Fruit fly (Drosophila melanogaster) whole organism, wandering third instar larva: ENCODE results near the gene gzl.

ENCODE experiments used
- Abd-B ChIP-seq: fragments of >200 bp; optimal IDR thresholded peaks from 2 replicates; lab custom pipeline; 2017; ENCODE audit warnings: missing biosample characterization, missing genetic modification characterization
- CG32264 ChIP-seq: fragments of 200-800 bp; sonication (Bioruptor generic); optimal IDR thresholded peaks from 2 replicates; lab custom pipeline; 2016; ENCODE audit warnings: missing biosample characterization, missing genetic modification characterization
- CG9705 ChIP-seq: fragments of 200-800 bp; sonication (Bioruptor generic); optimal IDR thresholded peaks from 2 replicates; lab custom pipeline; 2018; ENCODE audit warnings: missing biosample characterization, mild to moderate bottlenecking, missing genetic modification characterization
- CrebA ChIP-seq: fragments of 200-800 bp; sonication (Bioruptor generic); optimal IDR thresholded peaks from 2 replicates; lab custom pipeline; 2016; ENCODE audit warnings: missing biosample characterization, mild to moderate bottlenecking, missing genetic modification characterization, borderline replicate concordance
- Dfd ChIP-seq: fragments of >200 bp; optimal IDR thresholded peaks from 2 replicates; lab custom pipeline; 2017; ENCODE audit warnings: missing biosample characterization, missing genetic modification characterization
- Dif ChIP-seq: fragments of 200-275, 200-300 bp; sonication (Bioruptor generic); optimal IDR thresholded peaks from 2 replicates; lab custom pipeline; 2018; ENCODE audit warnings: missing biosample characterization, missing genetic modification characterization; ENCODE audit not compliant: partially characterized antibody
- GATAd ChIP-seq: sonication (Bioruptor generic); optimal IDR thresholded peaks from 2 replicates; lab custom pipeline; 2016; ENCODE audit warnings: missing biosample characterization, missing genetic modification characterization
- HLH106 ChIP-seq: fragments of 200-800 bp; optimal IDR thresholded peaks from 3 replicates; lab custom pipeline; 2019; ENCODE audit warnings: missing biosample characterization, mild to moderate bottlenecking, missing genetic modification characterization, moderate library complexity
- Hnf4 ChIP-seq: fragments of 200-800 bp; sonication (Bioruptor generic); optimal IDR thresholded peaks from 2 replicates; lab custom pipeline; 2016; ENCODE audit warnings: missing biosample characterization, mild to moderate bottlenecking, missing genetic modification characterization
- Hr78 ChIP-seq: fragments of >200 bp; optimal IDR thresholded peaks from 2 replicates; lab custom pipeline; 2017; ENCODE audit warnings: missing biosample characterization, missing genetic modification characterization
- Hr83 ChIP-seq: fragments of 200-300 bp; sonication (Bioruptor generic); optimal IDR thresholded peaks from 2 replicates; lab custom pipeline; 2016; ENCODE audit warnings: missing biosample characterization, mild to moderate bottlenecking, missing genetic modification characterization, moderate library complexity; ENCODE audit not compliant: poor library complexity, severe bottlenecking
- Jra ChIP-seq: sonication (Bioruptor generic); optimal IDR thresholded peaks from 2 replicates; lab custom pipeline; 2016; ENCODE audit warnings: missing biosample characterization, missing genetic modification characterization
- Mio ChIP-seq: sonication (Bioruptor generic); optimal IDR thresholded peaks from 2 replicates; lab custom pipeline; 2016; ENCODE audit warnings: missing biosample characterization, missing genetic modification characterization
- Myc ChIP-seq: fragments of >200 bp; optimal IDR thresholded peaks from 2 replicates; lab custom pipeline; 2017
- N ChIP-seq: fragments of >200 bp; optimal IDR thresholded peaks from 2 replicates; lab custom pipeline; 2018; ENCODE audit warnings: missing biosample characterization, missing external identifiers, missing genetic modification characterization
- OdsH ChIP-seq: fragments of 200-800 bp; sonication (Bioruptor generic); optimal IDR thresholded peaks from 2 replicates; lab custom pipeline; 2016; ENCODE audit warnings: missing biosample characterization, mild to moderate bottlenecking, missing genetic modification characterization
- Rel ChIP-seq, 2 experiments: fragments of 200-800 bp; sonication (Bioruptor generic) in 1 of 2; optimal IDR thresholded peaks; 2 replicates in 1 of 2; 3 replicates in 1 of 2; lab custom pipeline; 2016 to 2019; ENCODE audit warnings: mild to moderate bottlenecking in 2 of 2, missing biosample characterization in 2 of 2, missing genetic modification characterization in 2 of 2, moderate library complexity in 1 of 2
- Sp1 ChIP-seq: fragments of 200-800 bp; sonication (Bioruptor generic); optimal IDR thresholded peaks from 3 replicates; lab custom pipeline; 2019; ENCODE audit warnings: missing biosample characterization, mild to moderate bottlenecking, missing genetic modification characterization, moderate library complexity
- Vsx2 ChIP-seq: fragments of 200-300, 225-300 bp; sonication (Bioruptor generic); optimal IDR thresholded peaks from 2 replicates; lab custom pipeline; 2018; ENCODE audit warnings: missing biosample characterization, missing genetic modification characterization; ENCODE audit not compliant: partially characterized antibody
- br ChIP-seq: fragments of 200-800 bp; sonication (Bioruptor generic); optimal IDR thresholded peaks from 2 replicates; lab custom pipeline; 2016; ENCODE audit warnings: missing biosample characterization, missing genetic modification characterization
- brk ChIP-seq: fragments of 200-800 bp; sonication (Bioruptor generic); optimal IDR thresholded peaks from 2 replicates; lab custom pipeline; 2016; ENCODE audit warnings: missing biosample characterization, mild to moderate bottlenecking, missing genetic modification characterization
- dl ChIP-seq, 2 experiments: fragments of 175-275, 200-275 bp in 1 of 2; fragments of 200-275 bp in 1 of 2; sonication (Bioruptor generic); optimal IDR thresholded peaks; lab custom pipeline; 2018; ENCODE audit warnings: mild to moderate bottlenecking in 2 of 2, missing biosample characterization in 2 of 2, missing genetic modification characterization in 2 of 2, moderate library complexity in 2 of 2; ENCODE audit not compliant: partially characterized antibody in 2 of 2, insufficient read depth in 1 of 2
- dmrt93B ChIP-seq: fragments of 200-800 bp; sonication (Bioruptor generic); optimal IDR thresholded peaks from 2 replicates; lab custom pipeline; 2018; ENCODE audit warnings: missing biosample characterization, mild to moderate bottlenecking, missing genetic modification characterization
- dsf ChIP-seq: sonication (Bioruptor generic); optimal IDR thresholded peaks from 2 replicates; lab custom pipeline; 2016; ENCODE audit warnings: missing biosample characterization, missing genetic modification characterization, borderline replicate concordance
- ey ChIP-seq: fragments of 200-800 bp; sonication (Bioruptor generic); optimal IDR thresholded peaks from 2 replicates; lab custom pipeline; 2016; ENCODE audit warnings: missing biosample characterization, missing genetic modification characterization
- foxo ChIP-seq, 2 experiments: fragments of 200-800 bp; sonication (Bioruptor generic); optimal IDR thresholded peaks; 2 replicates in 1 of 2; 3 replicates in 1 of 2; lab custom pipeline; 2016 to 2017; ENCODE audit warnings: missing biosample characterization in 2 of 2, missing genetic modification characterization in 2 of 2
- fru ChIP-seq: fragments of 200-800 bp; sonication (Bioruptor generic); optimal IDR thresholded peaks from 3 replicates; lab custom pipeline; 2016; ENCODE audit warnings: missing biosample characterization, mild to moderate bottlenecking, missing genetic modification characterization
- h ChIP-seq: fragments of 200-800 bp; sonication (Bioruptor generic); optimal IDR thresholded peaks from 3 replicates; lab custom pipeline; 2016; ENCODE audit warnings: missing biosample characterization, mild to moderate bottlenecking, missing genetic modification characterization
- jim ChIP-seq: fragments of 175-275, 200-325 bp; sonication (Bioruptor generic); optimal IDR thresholded peaks from 2 replicates; lab custom pipeline; 2016; ENCODE audit warnings: missing biosample characterization, mild to moderate bottlenecking, missing genetic modification characterization
- lola ChIP-seq: fragments of >200 bp; optimal IDR thresholded peaks from 2 replicates; lab custom pipeline; 2017; ENCODE audit warnings: missing biosample characterization, missing genetic modification characterization
- pan ChIP-seq: fragments of >200 bp; optimal IDR thresholded peaks from 2 replicates; lab custom pipeline; 2017
- psq ChIP-seq: fragments of 200-800 bp; sonication (Bioruptor generic); optimal IDR thresholded peaks from 3 replicates; lab custom pipeline; 2017; ENCODE audit warnings: missing biosample characterization, mild to moderate bottlenecking, missing genetic modification characterization, moderate library complexity
- rgr ChIP-seq: fragments of 200-800 bp; sonication (Bioruptor generic); optimal IDR thresholded peaks from 3 replicates; lab custom pipeline; 2016; ENCODE audit warnings: missing biosample characterization, mild to moderate bottlenecking, missing genetic modification characterization
- sage ChIP-seq: fragments of 200-800 bp; sonication (Bioruptor generic); optimal IDR thresholded peaks from 2 replicates; lab custom pipeline; 2016; ENCODE audit warnings: missing biosample characterization, mild to moderate bottlenecking, missing genetic modification characterization
- sv ChIP-seq: fragments of 200-800 bp; sonication (Bioruptor generic); optimal IDR thresholded peaks from 3 replicates; lab custom pipeline; 2016; ENCODE audit warnings: missing biosample characterization, missing genetic modification characterization
- tai ChIP-seq: sonication (Bioruptor generic); optimal IDR thresholded peaks from 2 replicates; lab custom pipeline; 2016; ENCODE audit warnings: missing biosample characterization, missing genetic modification characterization
- usp ChIP-seq: fragments of >200 bp; optimal IDR thresholded peaks from 2 replicates; lab custom pipeline; 2017; ENCODE audit warnings: missing biosample characterization, missing genetic modification characterization
- woc ChIP-seq: sonication (Bioruptor generic); optimal IDR thresholded peaks from 2 replicates; lab custom pipeline; 2016; ENCODE audit warnings: missing biosample characterization, mild to moderate bottlenecking, missing genetic modification characterization

The gzl gene

DNA sequence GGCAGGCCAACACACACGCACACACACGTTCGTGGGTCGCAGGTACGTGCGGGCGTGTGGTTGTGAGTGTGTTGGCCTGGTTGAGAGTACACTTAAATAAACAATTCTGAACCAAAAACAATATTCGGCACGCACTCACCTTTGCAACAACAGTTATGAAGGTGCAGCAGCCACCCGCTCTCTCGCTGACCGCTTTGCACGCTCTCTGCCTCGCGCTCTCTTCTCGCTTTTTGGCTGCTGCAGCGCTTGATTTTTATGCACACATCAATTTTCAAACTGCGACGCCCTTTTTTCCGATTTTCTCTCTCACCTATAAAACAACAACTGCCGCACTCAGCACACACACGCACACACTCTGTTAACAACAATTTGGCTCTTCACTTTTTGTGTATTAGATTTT lies 22.5 kb downstream of the gzl start:
- TF ChIP-seq woc (GFP tag; lab: Kevin White, UChicago) (peak; percentile 36), rgr (no peak), Abd-B (GFP tag; lab: Kevin White, UChicago) (no peak), OdsH (GFP tag; lab: Kevin White, UChicago) (no peak), dsf (GFP tag; lab: Kevin White, UChicago) (no peak), CG9705 (GFP tag; lab: Kevin White, UChicago) (peak; percentile 5), brk (GFP tag; lab: Kevin White, UChicago) (no peak), fru (no peak), Hnf4 (GFP tag; lab: Kevin White, UChicago) (no peak), jim (GFP tag; lab: Kevin White, UChicago) (no peak), dmrt93B (GFP tag; lab: Kevin White, UChicago) (no peak), Rel (GFP tag; optimal IDR thresholded peaks at IDR 0.05; lab: Kevin White, UChicago) (no peak), Rel (tag; optimal IDR thresholded peaks at IDR 0.05; lab: Kevin White, UChicago) (no peak), Dif (GFP tag; lab: Kevin White, UChicago) (peak; percentile 53), Hr78 (GFP tag; lab: Kevin White, UChicago) (no peak), psq (GFP tag; lab: Kevin White, UChicago) (no peak), Jra (no peak), N (no peak), usp (GFP tag; lab: Kevin White, UChicago) (no peak), sv (GFP tag; lab: Kevin White, UChicago) (no peak), Sp1 (GFP tag; lab: Kevin White, UChicago) (no peak), h (GFP tag; lab: Kevin White, UChicago) (no peak), CG32264 (GFP tag; lab: Kevin White, UChicago) (no peak), Mio (GFP tag; lab: Kevin White, UChicago) (no peak), GATAd (GFP tag; lab: Kevin White, UChicago) (no peak), dl (GFP tag; optimal IDR thresholded peaks at IDR 0.05; lab: Kevin White, UChicago; ENCODE audit: insufficient read depth in 1 of 2, partially characterized antibody in 2 of 2) (peak in 1 of 2 experiments; percentile 63), br (GFP tag; lab: Kevin White, UChicago) (no peak), pan (no peak), tai (GFP tag; lab: Kevin White, UChicago) (no peak), Hr83 (GFP tag; lab: Kevin White, UChicago) (peak; percentile 47), ey (GFP tag; lab: Kevin White, UChicago) (no peak), HLH106 (tag; lab: Kevin White, UChicago) (no peak), CrebA (GFP tag; lab: Kevin White, UChicago) (no peak), Dfd (GFP tag; lab: Kevin White, UChicago) (no peak), Myc (lab: Kevin White, UChicago) (no peak), foxo (GFP tag; optimal IDR thresholded peaks at IDR 0.05; lab: Kevin White, UChicago) (peak in 1 of 2 experiments; percentile 31), lola (GFP tag; lab: Kevin White, UChicago) (no peak), Vsx2 (GFP tag; lab: Kevin White, UChicago) (no peak), sage (GFP tag; lab: Kevin White, UChicago) (no peak)

DNA sequence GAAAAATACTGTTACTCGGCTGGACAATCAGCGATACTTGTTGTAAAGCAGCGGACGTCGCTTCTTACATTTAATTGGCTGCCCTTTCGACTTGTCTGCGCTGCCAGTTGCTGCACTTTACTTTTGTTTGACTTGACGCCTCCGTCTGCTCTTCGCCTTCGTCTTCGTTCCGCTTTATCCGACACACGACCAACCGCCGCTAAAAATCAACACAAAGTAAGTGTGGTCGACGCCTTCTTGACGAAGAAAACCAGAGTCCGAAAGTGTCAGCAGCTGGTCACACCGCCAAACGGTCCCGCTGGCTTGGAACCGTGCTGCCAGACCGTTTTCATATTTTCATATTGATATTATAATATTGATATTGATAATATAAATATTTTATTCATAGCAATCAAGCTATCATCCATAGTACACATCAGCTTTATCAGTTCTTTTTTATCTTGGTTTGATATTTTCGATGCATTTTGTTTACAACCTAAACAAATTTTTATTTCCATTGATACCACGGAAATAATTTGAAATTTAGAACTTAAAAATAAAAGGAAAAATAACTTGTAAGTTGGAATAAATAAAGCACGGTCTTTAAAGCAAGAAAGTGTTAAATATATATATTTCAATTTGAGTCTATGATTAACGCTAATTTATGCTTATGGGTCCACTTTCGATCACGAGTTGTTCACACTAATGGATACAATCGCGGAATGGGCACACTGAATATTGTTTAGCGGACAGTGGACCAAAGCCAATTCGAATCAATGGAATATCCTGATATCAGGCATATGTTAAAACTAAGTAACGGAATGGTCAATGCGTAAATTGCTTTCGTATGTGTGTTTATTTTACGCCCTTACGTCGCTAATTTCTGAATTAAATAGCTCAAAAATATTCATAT lies 23.2 kb downstream of the gzl start, which contains the start of gene Dmtn:
Dmtn (minus strand) TSS at position 222 of the 892 bp plus-strand sequence.
- no peak for TF ChIP-seq Myc (lab: Kevin White, UChicago)
- no peak for TF ChIP-seq dmrt93B (GFP tag; lab: Kevin White, UChicago)
- TF ChIP-seq CG32264 (GFP tag; lab: Kevin White, UChicago) = no peak
- no peak for TF ChIP-seq psq (GFP tag; lab: Kevin White, UChicago)
- TF ChIP-seq Sp1 (GFP tag; lab: Kevin White, UChicago) = peak; percentile 31
- TF ChIP-seq Hr83 (GFP tag; lab: Kevin White, UChicago) = peak; percentile 62
- no peak for TF ChIP-seq Dfd (GFP tag; lab: Kevin White, UChicago)
- TF ChIP-seq jim (GFP tag; lab: Kevin White, UChicago) = peak; percentile 18
- TF ChIP-seq dl (GFP tag; optimal IDR thresholded peaks at IDR 0.05; lab: Kevin White, UChicago; ENCODE audit: insufficient read depth in 1 of 2, partially characterized antibody in 2 of 2) = peak in 1 of 2 experiments; percentile 12
- no peak for TF ChIP-seq fru
- no peak for TF ChIP-seq lola (GFP tag; lab: Kevin White, UChicago)
- peak; percentile 47 for TF ChIP-seq Hnf4 (GFP tag; lab: Kevin White, UChicago)
- TF ChIP-seq sage (GFP tag; lab: Kevin White, UChicago) = no peak
- no peak for TF ChIP-seq rgr
- TF ChIP-seq pan = no peak
- no peak for TF ChIP-seq Rel (GFP tag; optimal IDR thresholded peaks at IDR 0.05; lab: Kevin White, UChicago)
- peak; percentile 42 for TF ChIP-seq Rel (tag; optimal IDR thresholded peaks at IDR 0.05; lab: Kevin White, UChicago)
- TF ChIP-seq brk (GFP tag; lab: Kevin White, UChicago) = peak; percentile 1
- peak; percentile 45 for TF ChIP-seq Dif (GFP tag; lab: Kevin White, UChicago)
- no peak for TF ChIP-seq Jra
- no peak for TF ChIP-seq foxo (GFP tag; optimal IDR thresholded peaks at IDR 0.05; lab: Kevin White, UChicago)
- TF ChIP-seq GATAd (GFP tag; lab: Kevin White, UChicago) = no peak
- TF ChIP-seq ey (GFP tag; lab: Kevin White, UChicago) = no peak
- peak; percentile 40 for TF ChIP-seq br (GFP tag; lab: Kevin White, UChicago)
- TF ChIP-seq dsf (GFP tag; lab: Kevin White, UChicago) = no peak
- TF ChIP-seq HLH106 (tag; lab: Kevin White, UChicago) = peak; percentile 37
- no peak for TF ChIP-seq N
- no peak for TF ChIP-seq usp (GFP tag; lab: Kevin White, UChicago)
- TF ChIP-seq h (GFP tag; lab: Kevin White, UChicago) = peak; percentile 25
- peak; percentile 58 for TF ChIP-seq Vsx2 (GFP tag; lab: Kevin White, UChicago)
- TF ChIP-seq Hr78 (GFP tag; lab: Kevin White, UChicago) = no peak
- no peak for TF ChIP-seq Abd-B (GFP tag; lab: Kevin White, UChicago)
- no peak for TF ChIP-seq Mio (GFP tag; lab: Kevin White, UChicago)
- TF ChIP-seq woc (GFP tag; lab: Kevin White, UChicago) = peak; percentile 44
- no peak for TF ChIP-seq OdsH (GFP tag; lab: Kevin White, UChicago)
- TF ChIP-seq tai (GFP tag; lab: Kevin White, UChicago) = no peak
- TF ChIP-seq CG9705 (GFP tag; lab: Kevin White, UChicago) = no peak
- no peak for TF ChIP-seq sv (GFP tag; lab: Kevin White, UChicago)
